Worm (Caenorhabditis elegans): ENCODE measurements around the gene F02E11.4.

F02E11.4 gene

ce11 chrII:3240207-3240606, 37.4 kb downstream of the F02E11.4 start, which contains the start of gene C17F4.3:
Gene C17F4.3 (plus strand): TSS chrII:3240507.
- TF ChIP-seq akir-1 (GFP tag; optimal IDR thresholded peaks at IDR 0.05) (no peak), F57C9.4 (tag; optimal IDR thresholded peaks at IDR 0.05) (no peak), zfh-2 (GFP tag; conservative IDR thresholded peaks at IDR 0.05) (no peak), ztf-6 (GFP tag; IDR thresholded peaks at IDR 0.05) (no peak), mes-4 (tag; optimal IDR thresholded peaks at IDR 0.05) (no peak), madf-10 (tag; optimal IDR thresholded peaks at IDR 0.05) (no peak), C17E4.6 (GFP tag; IDR thresholded peaks at IDR 0.05) (no peak), F57A8.1 (GFP tag; optimal IDR thresholded peaks at IDR 0.05) (no peak), nhr-27 (tag; optimal IDR thresholded peaks at IDR 0.05) (no peak), cebp-2 (GFP tag; IDR thresholded peaks at IDR 0.05) (no peak), xnd-1 (tag; optimal IDR thresholded peaks at IDR 0.05) (no peak), mel-28 (tag; optimal IDR thresholded peaks at IDR 0.05; ENCODE audit: borderline replicate concordance) (no peak), let-607 (tag; optimal IDR thresholded peaks at IDR 0.05) (no peak), nhr-80 (tag; optimal IDR thresholded peaks at IDR 0.05) (no peak), ztf-3 (GFP tag; optimal IDR thresholded peaks at IDR 0.05) (no peak), F39B2.1 (GFP tag; IDR thresholded peaks at IDR 0.05) (no peak), lin-26 (GFP tag; IDR thresholded peaks at IDR 0.05) (no peak), egl-18 (GFP tag; IDR thresholded peaks at IDR 0.05) (no peak), ceh-40 (GFP tag; IDR thresholded peaks at IDR 0.05) (no peak), ama-1 (optimal IDR thresholded peaks at IDR 0.05) (no peak), ama-1 (GFP tag; optimal IDR thresholded peaks at IDR 0.05) (no peak)

- TF ChIP-seq mel-28 (tag; optimal IDR thresholded peaks at IDR 0.05; ENCODE audit: borderline replicate concordance) (no peak), him-1 (tag; optimal IDR thresholded peaks at IDR 0.05) (no peak), tbp1 (GFP tag; optimal IDR thresholded peaks at IDR 0.05) (no peak), let-526 (GFP tag; IDR thresholded peaks at IDR 0.05) (no peak), nhr-120 (GFP tag; IDR thresholded peaks at IDR 0.05) (no peak), ZK185.1 (tag; optimal IDR thresholded peaks at IDR 0.05; ENCODE audit: poor library complexity, severe bottlenecking) (no peak), lir-1 (GFP tag; conservative IDR thresholded peaks at IDR 0.05) (no peak), sdz-38 (tag; optimal IDR thresholded peaks at IDR 0.05) (no peak), ztf-26 (tag; optimal IDR thresholded peaks at IDR 0.05) (no peak), egrh-3 (GFP tag; IDR thresholded peaks at IDR 0.05) (no peak), nhr-90 (tag; optimal IDR thresholded peaks at IDR 0.05) (no peak), bed-1 (GFP tag; IDR thresholded peaks at IDR 0.05) (no peak), Y95B8A.8 (GFP tag; IDR thresholded peaks at IDR 0.05) (no peak)
Measured at ce11 chrII:3237038-3237521, 40.5 kb downstream of the F02E11.4 start, which contains the start of the genes srz-67 and C17F4.11. Gene srz-67 (minus strand): TSS chrII:3237138. Gene C17F4.11 (plus strand): TSS chrII:3237471.

DNA sequence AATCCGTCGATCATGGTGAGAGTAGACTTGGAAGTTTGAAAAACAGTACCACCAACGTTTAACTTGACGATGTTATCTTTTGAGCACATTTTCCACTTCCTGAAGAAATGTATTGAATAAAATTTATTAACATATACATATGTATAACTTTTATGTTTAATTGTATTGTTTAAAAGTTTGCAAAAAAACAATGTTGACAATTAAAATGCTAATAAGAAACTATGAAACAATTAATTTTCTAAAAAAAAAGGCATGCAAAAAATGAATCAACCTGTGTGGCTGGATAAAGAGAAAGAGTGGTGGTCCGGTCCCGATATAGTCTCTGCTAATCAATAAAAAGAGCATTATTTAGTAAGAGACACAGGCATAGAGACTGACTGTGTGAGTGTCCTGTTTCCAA, 42.9 kb downstream of the F02E11.4 start, which contains the start of gene C17F4.8:
TSS of gene C17F4.8 (minus strand) at position 101 of the 400 bp plus-strand sequence.
- TF ChIP-seq cebp-2 (GFP tag; IDR thresholded peaks at IDR 0.05), result no peak
- TF ChIP-seq K11D2.4 (GFP tag; IDR thresholded peaks at IDR 0.05), result no peak
- TF ChIP-seq attf-6 (GFP tag; IDR thresholded peaks at IDR 0.05), result no peak
- TF ChIP-seq ceh-91 (GFP tag; IDR thresholded peaks at IDR 0.05), result no peak
- TF ChIP-seq B0261.1 (tag; optimal IDR thresholded peaks at IDR 0.05), result no peak
- no peak for TF ChIP-seq snpc-4 (GFP tag; optimal IDR thresholded peaks at IDR 0.05)
- TF ChIP-seq snpc-4 (tag; optimal IDR thresholded peaks at IDR 0.05), result no peak
- no peak for TF ChIP-seq ceh-27 (GFP tag; optimal IDR thresholded peaks at IDR 0.05)
- no peak for TF ChIP-seq F33H1.4 (GFP tag; IDR thresholded peaks at IDR 0.05)
- no peak for TF ChIP-seq egl-44 (GFP tag; IDR thresholded peaks at IDR 0.05)
- no peak for TF ChIP-seq ztf-3 (GFP tag; optimal IDR thresholded peaks at IDR 0.05)
- no peak for TF ChIP-seq mes-4 (tag; optimal IDR thresholded peaks at IDR 0.05)
- no peak for TF ChIP-seq C17E4.6 (GFP tag; IDR thresholded peaks at IDR 0.05)
- TF ChIP-seq madf-10 (tag; optimal IDR thresholded peaks at IDR 0.05), result no peak
- no peak for TF ChIP-seq madf-3 (GFP tag; IDR thresholded peaks at IDR 0.05)
- TF ChIP-seq zim-3 (tag; optimal IDR thresholded peaks at IDR 0.05), result no peak
- no peak for TF ChIP-seq unc-62 (GFP tag; optimal IDR thresholded peaks at IDR 0.05)
- no peak for TF ChIP-seq ceh-40 (GFP tag; IDR thresholded peaks at IDR 0.05)

All from whole organism, young adult.